Fruit fly (Drosophila melanogaster) whole organism, prepupa: Measurements from ENCODE around the gene CG14416.

ENCODE experiments used
- Blimp-1 ChIP-seq: fragments of 200-800 bp; sonication (Bioruptor generic); optimal IDR thresholded peaks from 3 replicates; lab custom pipeline; 2017; ENCODE audit warnings: missing biosample characterization, missing genetic modification characterization, mild to moderate bottlenecking, moderate library complexity, missing genetic modification reagents
- CG10669 ChIP-seq: fragments of 200-800 bp; sonication (Bioruptor generic); optimal IDR thresholded peaks from 3 replicates; lab custom pipeline; 2018; ENCODE audit warnings: missing biosample characterization, mild to moderate bottlenecking, missing genetic modification characterization, moderate library complexity
- CG11294 ChIP-seq: fragments of 200-800 bp; sonication (Bioruptor generic); IDR thresholded peaks from 2 replicates; pipeline ENCODE4 v1.3.6; 2022; ENCODE audit warnings: missing biosample characterization, missing genetic modification characterization
- CG11902 ChIP-seq: fragments of 200-800 bp; sonication (Bioruptor generic); optimal IDR thresholded peaks from 3 replicates; lab custom pipeline; 2016; ENCODE audit warnings: missing biosample characterization, missing genetic modification characterization
- CG15336 ChIP-seq: fragments of 200-800 bp; sonication (Bioruptor generic); IDR thresholded peaks from 2 replicates; pipeline ENCODE4 v1.3.6; 2022; ENCODE audit warnings: missing biosample characterization, missing genetic modification characterization
- CG1621 ChIP-seq: fragments of 200-800 bp; sonication (Bioruptor generic); optimal IDR thresholded peaks from 3 replicates; lab custom pipeline; 2018; ENCODE audit warnings: missing biosample characterization, mild to moderate bottlenecking, missing genetic modification characterization
- CG16779 ChIP-seq: fragments of 200-800 bp; sonication (Bioruptor generic); optimal IDR thresholded peaks from 3 replicates; lab custom pipeline; 2017; ENCODE audit warnings: missing biosample characterization, mild to moderate bottlenecking, missing genetic modification characterization
- CG3032 ChIP-seq: fragments of 200-800 bp; optimal IDR thresholded peaks from 2 replicates; lab custom pipeline; 2019; ENCODE audit warnings: missing biosample characterization, mild to moderate bottlenecking, missing genetic modification characterization, moderate library complexity
- CG31627 ChIP-seq: fragments of 200-800 bp; sonication (Bioruptor generic); optimal IDR thresholded peaks from 3 replicates; lab custom pipeline; 2016; ENCODE audit warnings: missing biosample characterization, missing genetic modification characterization
- CG34406 ChIP-seq: fragments of 200-800 bp; sonication (Bioruptor generic); optimal IDR thresholded peaks from 3 replicates; lab custom pipeline; 2016; ENCODE audit warnings: missing biosample characterization, missing genetic modification characterization
- CG6854 ChIP-seq: fragments of 200-800 bp; sonication (Bioruptor generic); optimal IDR thresholded peaks from 2 replicates; lab custom pipeline; 2017; ENCODE audit warnings: missing biosample characterization, mild to moderate bottlenecking, missing genetic modification characterization
- CG7368 ChIP-seq: fragments of 200-800 bp; sonication (Bioruptor generic); optimal IDR thresholded peaks from 3 replicates; lab custom pipeline; 2016; ENCODE audit warnings: missing biosample characterization, missing genetic modification characterization
- CG8319 ChIP-seq: fragments of 200-800 bp; sonication (Bioruptor generic); optimal IDR thresholded peaks from 3 replicates; lab custom pipeline; 2016; ENCODE audit warnings: missing biosample characterization, missing genetic modification characterization
- CG9139 ChIP-seq: fragments of 200-800 bp; sonication (Bioruptor generic); optimal IDR thresholded peaks from 3 replicates; lab custom pipeline; 2017; ENCODE audit warnings: missing biosample characterization, mild to moderate bottlenecking, missing genetic modification characterization
- Eip75B ChIP-seq: fragments of 200-800 bp; sonication (Bioruptor generic); optimal IDR thresholded peaks from 3 replicates; lab custom pipeline; 2016; ENCODE audit warnings: missing biosample characterization, missing genetic modification characterization
- Eip78C ChIP-seq: fragments of 200-800 bp; sonication (Bioruptor generic); peaks from one replicate; lab custom pipeline; 2016; ENCODE audit warnings: missing biosample characterization, missing genetic modification characterization
- Ets21C ChIP-seq: fragments of 200-800 bp; sonication (Bioruptor generic); optimal IDR thresholded peaks from 3 replicates; lab custom pipeline; 2016; ENCODE audit warnings: missing biosample characterization, missing genetic modification characterization
- Ets96B ChIP-seq: fragments of 200-800 bp; optimal IDR thresholded peaks from 2 replicates; lab custom pipeline; 2019; ENCODE audit warnings: missing biosample characterization, mild to moderate bottlenecking, missing genetic modification characterization, moderate library complexity
- Gug ChIP-seq: fragments of 200-800 bp; sonication (Bioruptor generic); IDR thresholded peaks from 2 replicates; pipeline ENCODE4 v1.3.6; 2022; ENCODE audit warnings: missing biosample characterization, missing genetic modification characterization
- Hr38 ChIP-seq: sonication (Bioruptor generic); optimal IDR thresholded peaks from 2 replicates; lab custom pipeline; 2016; ENCODE audit warnings: missing biosample characterization, missing genetic modification characterization
- Lpt ChIP-seq: fragments of 200-800 bp; sonication (Bioruptor generic); optimal IDR thresholded peaks from 3 replicates; lab custom pipeline; 2016; ENCODE audit warnings: missing biosample characterization, missing genetic modification characterization
- OdsH ChIP-seq: fragments of 200-800 bp; sonication (Bioruptor generic); optimal IDR thresholded peaks from 3 replicates; lab custom pipeline; 2016; ENCODE audit warnings: missing biosample characterization, missing genetic modification characterization
- Smox ChIP-seq: fragments of 200-800 bp; sonication (Bioruptor generic); optimal IDR thresholded peaks from 3 replicates; lab custom pipeline; 2016; ENCODE audit warnings: missing biosample characterization, missing genetic modification characterization
- Sox14 ChIP-seq: fragments of 200-800 bp; sonication (Bioruptor generic); optimal IDR thresholded peaks from 3 replicates; lab custom pipeline; 2016; ENCODE audit warnings: missing biosample characterization, missing genetic modification characterization
- Sox15 ChIP-seq: fragments of 200-800 bp; sonication (Bioruptor generic); optimal IDR thresholded peaks from 3 replicates; lab custom pipeline; 2016; ENCODE audit warnings: missing biosample characterization, missing genetic modification characterization
- acj6 ChIP-seq: fragments of 200-800 bp; sonication (Bioruptor generic); optimal IDR thresholded peaks from 3 replicates; lab custom pipeline; 2016; ENCODE audit warnings: missing biosample characterization, missing genetic modification characterization
- cyc ChIP-seq: fragments of 200-800 bp; sonication (Bioruptor generic); optimal IDR thresholded peaks from 3 replicates; lab custom pipeline; 2016; ENCODE audit warnings: missing biosample characterization, missing genetic modification characterization
- dsx ChIP-seq: fragments of 200-800 bp; optimal IDR thresholded peaks from 3 replicates; lab custom pipeline; 2019; ENCODE audit warnings: missing biosample characterization, mild to moderate bottlenecking, missing genetic modification characterization, moderate library complexity; ENCODE audit not compliant: poor library complexity, severe bottlenecking
- eg ChIP-seq: fragments of 200-800 bp; sonication (Bioruptor generic); IDR thresholded peaks from 3 replicates; pipeline ENCODE4 v1.3.6; 2022; ENCODE audit warnings: missing biosample characterization, missing genetic modification characterization
- esn ChIP-seq: fragments of 200-800 bp; sonication (Bioruptor generic); optimal IDR thresholded peaks from 2 replicates; lab custom pipeline; 2016; ENCODE audit warnings: missing biosample characterization, mild to moderate bottlenecking, missing genetic modification characterization, moderate library complexity
- fd59A ChIP-seq: fragments of 200-800 bp; sonication (Bioruptor generic); optimal IDR thresholded peaks from 2 replicates; lab custom pipeline; 2017; ENCODE audit warnings: missing biosample characterization, mild to moderate bottlenecking, missing genetic modification characterization, missing genetic modification reagents
- fd85E ChIP-seq: fragments of 200-800 bp; sonication (Bioruptor generic); optimal IDR thresholded peaks from 3 replicates; lab custom pipeline; 2016; ENCODE audit warnings: missing biosample characterization, missing genetic modification characterization
- fkh ChIP-seq: fragments of 200-800 bp; sonication (Bioruptor generic); optimal IDR thresholded peaks from 3 replicates; lab custom pipeline; 2017; ENCODE audit warnings: missing biosample characterization, mild to moderate bottlenecking, missing genetic modification characterization, moderate library complexity
- net ChIP-seq: fragments of 200-800 bp; sonication (Bioruptor generic); optimal IDR thresholded peaks from 3 replicates; lab custom pipeline; 2016; ENCODE audit warnings: missing biosample characterization, missing genetic modification characterization
- pdm3 ChIP-seq: fragments of 200-800 bp; sonication (Bioruptor generic); optimal IDR thresholded peaks from 3 replicates; lab custom pipeline; 2016; ENCODE audit warnings: missing biosample characterization, missing genetic modification characterization
- svp ChIP-seq: fragments of 200-800 bp; sonication (Bioruptor generic); peaks from one replicate; lab custom pipeline; 2016; ENCODE audit warnings: missing biosample characterization, missing genetic modification characterization
- topi ChIP-seq: fragments of 200-800 bp; sonication (Bioruptor generic); optimal IDR thresholded peaks from 3 replicates; lab custom pipeline; 2016; ENCODE audit warnings: missing biosample characterization, missing genetic modification characterization
- vri ChIP-seq: fragments of 200-800 bp; sonication (Bioruptor generic); optimal IDR thresholded peaks from 3 replicates; lab custom pipeline; 2016; ENCODE audit warnings: missing biosample characterization, mild to moderate bottlenecking, missing genetic modification characterization

CG14416 gene

dm6 chrX:2919742-2920141 is 47.1 kb upstream of the CG14416 start, which contains the start of gene CG3588 (continued):
- TF ChIP-seq CG31627 (GFP tag; lab: Kevin White, UChicago) (peak; percentile 36), CG34406 (GFP tag; lab: Kevin White, UChicago) (no peak), CG6854 (GFP tag; lab: Kevin White, UChicago) (no peak), Lpt (GFP tag; lab: Kevin White, UChicago) (no peak), CG16779 (no peak), Blimp-1 (no peak), eg (GFP tag; lab: Robert Waterston, UW) (0 out of 3 replicates have a peak, but pooled peaks have one; percentile 26), topi (GFP tag; lab: Kevin White, UChicago) (peak; percentile 40), OdsH (GFP tag; lab: Kevin White, UChicago) (no peak), dsx (no peak), CG10669 (GFP tag; lab: Kevin White, UChicago) (no peak), fd85E (GFP tag; lab: Kevin White, UChicago) (no peak), CG11294 (GFP tag; lab: Robert Waterston, UW) (no peak), vri (GFP tag; lab: Kevin White, UChicago) (peak; percentile 4)

- TF ChIP-seq fkh (GFP tag; lab: Kevin White, UChicago) (peak; percentile 64), Hr38 (GFP tag; lab: Kevin White, UChicago) (no peak), CG34406 (GFP tag; lab: Kevin White, UChicago) (no peak), CG16779 (no peak), Sox14 (GFP tag; lab: Kevin White, UChicago) (no peak), vri (GFP tag; lab: Kevin White, UChicago) (peak; percentile 6), CG9139 (GFP tag; lab: Kevin White, UChicago) (no peak), cyc (GFP tag; lab: Kevin White, UChicago) (no peak), CG11902 (GFP tag; lab: Kevin White, UChicago) (no peak)
Measured at dm6 chrX:2918551-2918950, 45.9 kb upstream of the CG14416 start.

dm6 chrX:2915108-2915507 is 42.5 kb upstream of the CG14416 start:
- TF ChIP-seq CG3032 (tag; lab: Kevin White, UChicago), result no peak
- TF ChIP-seq net (GFP tag; lab: Kevin White, UChicago), result no peak
- TF ChIP-seq Eip75B (GFP tag; lab: Kevin White, UChicago), result no peak
- TF ChIP-seq Hr38 (GFP tag; lab: Kevin White, UChicago), result no peak
- TF ChIP-seq CG11294 (GFP tag; lab: Robert Waterston, UW), result no peak
- TF ChIP-seq Gug (GFP tag; lab: Robert Waterston, UW), result no peak
- TF ChIP-seq CG9139 (GFP tag; lab: Kevin White, UChicago), result no peak
- TF ChIP-seq CG34406 (GFP tag; lab: Kevin White, UChicago), result no peak

- TF ChIP-seq Ets96B, result peak; percentile 17
- TF ChIP-seq acj6 (GFP tag; lab: Kevin White, UChicago), result no peak
- TF ChIP-seq Smox (GFP tag; lab: Kevin White, UChicago), result no peak
- peak; percentile 19 for TF ChIP-seq Eip78C (GFP tag; lab: Kevin White, UChicago)
- TF ChIP-seq CG15336 (GFP tag; lab: Robert Waterston, UW), result no peak
- TF ChIP-seq Sox14 (GFP tag; lab: Kevin White, UChicago), result no peak
- TF ChIP-seq CG3032 (tag; lab: Kevin White, UChicago), result peak; percentile 1
Measured at dm6 chrX:2914091-2914490, 41.4 kb upstream of the CG14416 start.

dm6 chrX:2912581-2912980 is 39.9 kb upstream of the CG14416 start:
- no peak for TF ChIP-seq Ets21C
- TF ChIP-seq fkh (GFP tag; lab: Kevin White, UChicago), result no peak
- TF ChIP-seq Sox15 (GFP tag; lab: Kevin White, UChicago), result no peak
- TF ChIP-seq esn (GFP tag; lab: Kevin White, UChicago), result no peak
- no peak for TF ChIP-seq pdm3 (GFP tag; lab: Kevin White, UChicago)
- TF ChIP-seq dsx, result no peak
- TF ChIP-seq svp (GFP tag; lab: Kevin White, UChicago), result peak; percentile 42
- TF ChIP-seq CG11902 (GFP tag; lab: Kevin White, UChicago), result no peak
- TF ChIP-seq CG7368, result no peak
- TF ChIP-seq CG9139 (GFP tag; lab: Kevin White, UChicago), result no peak
- TF ChIP-seq vri (GFP tag; lab: Kevin White, UChicago), result no peak
- no peak for TF ChIP-seq CG1621
- TF ChIP-seq fd59A, result no peak
- TF ChIP-seq CG8319, result no peak
- no peak for TF ChIP-seq CG16779
- TF ChIP-seq Eip78C (GFP tag; lab: Kevin White, UChicago), result peak; percentile 36
